Fruit fly (Drosophila melanogaster): Measurements from ENCODE around the gene CG42502.
A peak's percentile ranks its signal among the peaks of the same experiment; 100 is the strongest.

The CG42502 gene

DNA sequence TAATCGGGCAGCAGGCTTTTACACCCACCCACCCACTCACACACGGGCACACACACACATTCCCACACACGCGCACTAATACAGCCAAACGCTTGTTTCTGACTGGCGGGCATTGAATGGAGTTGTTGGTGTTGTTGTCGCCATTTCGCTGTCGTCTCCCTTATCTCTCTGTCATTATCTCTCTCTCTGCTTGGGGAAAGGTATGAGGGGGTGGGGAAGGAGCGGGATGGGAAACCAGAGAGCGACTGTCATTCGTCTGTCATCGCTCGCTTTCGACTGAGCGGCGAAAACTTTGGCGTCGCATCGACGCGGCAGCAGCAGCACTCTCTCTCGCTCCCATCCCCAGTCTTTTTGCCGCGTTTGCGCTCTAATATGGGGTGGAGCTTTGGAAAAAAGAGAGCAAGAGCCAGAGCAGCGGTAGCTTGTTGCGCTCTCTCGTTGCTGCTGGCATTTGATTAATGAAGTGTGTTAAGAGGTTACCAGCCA is 15.1 kb downstream of the CG42502 start (continued):
- TF ChIP-seq sug (tag; optimal IDR thresholded peaks at IDR 0.05) (peak; percentile 35), CG7786 (GFP tag; optimal IDR thresholded peaks at IDR 0.05) (no peak), CkIIα-i1 (GFP tag; IDR thresholded peaks at IDR 0.05) (no peak), CG11504 (tag; optimal IDR thresholded peaks at IDR 0.05) (no peak), Oaz (GFP tag; IDR thresholded peaks at IDR 0.05) (no peak), kah (GFP tag; optimal IDR thresholded peaks at IDR 0.05) (no peak), al (GFP tag; IDR thresholded peaks at IDR 0.05) (no peak), CG14014 (GFP tag; IDR thresholded peaks at IDR 0.05) (no peak), Drgx (GFP tag; IDR thresholded peaks at IDR 0.05) (no peak), Aef1 (GFP tag; IDR thresholded peaks at IDR 0.05) (no peak), slbo (GFP tag; IDR thresholded peaks at IDR 0.05) (no peak), CG2129 (GFP tag; IDR thresholded peaks at IDR 0.05; ENCODE audit: partially characterized antibody) (no peak), Lim3 (GFP tag; IDR thresholded peaks at IDR 0.05) (no peak), Doc2 (GFP tag; IDR thresholded peaks at IDR 0.05) (no peak), wor (GFP tag; IDR thresholded peaks at IDR 0.05) (no peak), Tbp (GFP tag; optimal IDR thresholded peaks at IDR 0.05) (no peak), grn (GFP tag; optimal IDR thresholded peaks at IDR 0.05) (peak; percentile 91), lmd (GFP tag; IDR thresholded peaks at IDR 0.05) (no peak), CG1529 (GFP tag; optimal IDR thresholded peaks at IDR 0.05) (no peak), crc (GFP tag; optimal IDR thresholded peaks at IDR 0.05) (no peak), CG6813 (GFP tag; optimal IDR thresholded peaks at IDR 0.05) (no peak), insv (GFP tag; optimal IDR thresholded peaks at IDR 0.05) (no peak), oc (tag; optimal IDR thresholded peaks at IDR 0.05) (no peak), CG6765 (GFP tag; optimal IDR thresholded peaks at IDR 0.05) (no peak), hbn (GFP tag; IDR thresholded peaks at IDR 0.05; ENCODE audit: partially characterized antibody) (no peak), dm (GFP tag; optimal IDR thresholded peaks at IDR 0.05) (no peak), gsb-n (tag; optimal IDR thresholded peaks at IDR 0.05) (no peak), CG11093 (GFP tag; IDR thresholded peaks at IDR 0.05) (no peak), otp (GFP tag; IDR thresholded peaks at IDR 0.05) (no peak), Dll (GFP tag; IDR thresholded peaks at IDR 0.05; ENCODE audit: partially characterized antibody) (peak; percentile 54; the same call in 2 of the 4 replicates), psq (GFP tag; optimal IDR thresholded peaks at IDR 0.05) (no peak), CG17829 (tag; optimal IDR thresholded peaks at IDR 0.05) (no peak), chinmo (GFP tag; IDR thresholded peaks at IDR 0.05; ENCODE audit: partially characterized antibody) (peak; percentile 80; the same call in 1 of the 4 replicates), sim (GFP tag; IDR thresholded peaks at IDR 0.05) (no peak), CG7271 (tag; optimal IDR thresholded peaks at IDR 0.05) (no peak), hth (optimal IDR thresholded peaks at IDR 0.05) (no peak), mld (GFP tag; IDR thresholded peaks at IDR 0.05; ENCODE audit: partially characterized antibody) (no peak), Spps (tag; optimal IDR thresholded peaks at IDR 0.05) (no peak), CG4360 (GFP tag; IDR thresholded peaks at IDR 0.05) (peak; percentile 60), repo (GFP tag; optimal IDR thresholded peaks at IDR 0.05) (no peak), Nf-YA (GFP tag; IDR thresholded peaks at IDR 0.05) (peak; percentile 83), hb (GFP tag; IDR thresholded peaks at IDR 0.05; ENCODE audit: partially characterized antibody) (no peak), toy (GFP tag; IDR thresholded peaks at IDR 0.05) (no peak), CG7928 (GFP tag; optimal IDR thresholded peaks at IDR 0.05) (no peak), vvl (GFP tag; IDR thresholded peaks at IDR 0.05) (0 out of 2 replicates have a peak, but pooled peaks have one; percentile 24), CG15514 (GFP tag; optimal IDR thresholded peaks at IDR 0.05) (no peak), yki (optimal IDR thresholded peaks at IDR 0.05) (peak; percentile 2), sr (GFP tag; IDR thresholded peaks at IDR 0.05) (peak; percentile 67; the same call in 2 of the 3 replicates), CG9609 (GFP tag; optimal IDR thresholded peaks at IDR 0.05) (no peak), stc (GFP tag; IDR thresholded peaks at IDR 0.05) (no peak), CG13123 (GFP tag; optimal IDR thresholded peaks at IDR 0.05) (no peak), CG4617 (GFP tag; optimal IDR thresholded peaks at IDR 0.05; ENCODE audit: borderline replicate concordance) (no peak), ac (GFP tag; optimal IDR thresholded peaks at IDR 0.05) (no peak)
